Fruit fly (Drosophila melanogaster) whole organism, pupa: ENCODE results near the gene Grip.

Experiments used
- CG10348 ChIP-seq: fragments of 200-800 bp; sonication (Bioruptor generic); IDR thresholded peaks from 2 replicates; pipeline ENCODE4 v1.3.6; 2022; ENCODE audit warnings: missing biosample characterization, missing genetic modification characterization
- CG12605 ChIP-seq: fragments of 200-800 bp; sonication (Bioruptor generic); IDR thresholded peaks from 2 replicates; pipeline ENCODE4 v1.3.6; 2022; ENCODE audit warnings: missing biosample characterization, missing genetic modification characterization
- CG13204 ChIP-seq: fragments of 200-800 bp; sonication (Bioruptor generic); optimal IDR thresholded peaks from 2 replicates; lab custom pipeline; 2018; ENCODE audit warnings: missing biosample characterization, mild to moderate bottlenecking, missing genetic modification characterization, moderate library complexity
- CG14655 ChIP-seq: fragments of 200-800 bp; sonication (Bioruptor generic); optimal IDR thresholded peaks from 3 replicates; lab custom pipeline; 2017; ENCODE audit warnings: mild to moderate bottlenecking, missing biosample characterization, missing genetic modification reagents, missing genetic modification characterization
- CG15710 ChIP-seq: fragments of 200-800 bp; sonication (Bioruptor generic); optimal IDR thresholded peaks from 2 replicates; lab custom pipeline; 2018; ENCODE audit warnings: missing biosample characterization, mild to moderate bottlenecking, missing genetic modification characterization, moderate library complexity
- CG17806 ChIP-seq: fragments of 200-800 bp; sonication (Bioruptor generic); optimal IDR thresholded peaks from 2 replicates; lab custom pipeline; 2018; ENCODE audit warnings: missing biosample characterization, mild to moderate bottlenecking, missing genetic modification characterization, moderate library complexity
- CG32121 ChIP-seq: fragments of 200-800 bp; sonication (Bioruptor generic); IDR thresholded peaks from 2 replicates; pipeline ENCODE4 v1.3.6; 2022; ENCODE audit warnings: missing biosample characterization, missing genetic modification characterization
- CG34367 ChIP-seq: fragments of 200-800 bp; sonication (Bioruptor generic); optimal IDR thresholded peaks from 2 replicates; lab custom pipeline; 2018; ENCODE audit warnings: missing biosample characterization, mild to moderate bottlenecking, missing genetic modification characterization
- CG4496 ChIP-seq: fragments of 200-800 bp; sonication (Bioruptor generic); IDR thresholded peaks from 3 replicates; pipeline ENCODE4 v1.3.6; 2022; ENCODE audit warnings: missing biosample characterization, missing genetic modification characterization
- CG8159 ChIP-seq: fragments of 200-800 bp; sonication (Bioruptor generic); optimal IDR thresholded peaks from 3 replicates; lab custom pipeline; 2018; ENCODE audit warnings: missing biosample characterization, mild to moderate bottlenecking, missing genetic modification characterization, moderate library complexity
- CG8301 ChIP-seq: fragments of 200-800 bp; sonication (Bioruptor generic); optimal IDR thresholded peaks from 2 replicates; lab custom pipeline; 2018; ENCODE audit warnings: missing biosample characterization, mild to moderate bottlenecking, missing genetic modification characterization
- CG9948 ChIP-seq: fragments of 200-800 bp; sonication (Bioruptor generic); optimal IDR thresholded peaks from 2 replicates; lab custom pipeline; 2018; ENCODE audit warnings: missing biosample characterization, mild to moderate bottlenecking, missing genetic modification characterization, moderate library complexity
- D1 ChIP-seq: fragments of 200-800 bp; sonication (Bioruptor generic); optimal IDR thresholded peaks from 2 replicates; lab custom pipeline; 2018; ENCODE audit warnings: missing biosample characterization, mild to moderate bottlenecking, missing genetic modification characterization, moderate library complexity
- EcR ChIP-seq: fragments of 200-800 bp; sonication (Bioruptor generic); optimal IDR thresholded peaks from 3 replicates; lab custom pipeline; 2019; ENCODE audit warnings: missing biosample characterization, missing genetic modification characterization, mild to moderate bottlenecking, moderate library complexity, missing genetic modification reagents
- Ets98B ChIP-seq: fragments of 200-800 bp; sonication (Bioruptor generic); IDR thresholded peaks from 2 replicates; pipeline ENCODE4 v1.3.6; 2022; ENCODE audit warnings: missing biosample characterization, missing genetic modification characterization
- Pif1A ChIP-seq: fragments of 200-800 bp; sonication (Bioruptor generic); optimal IDR thresholded peaks from 3 replicates; lab custom pipeline; 2016; ENCODE audit warnings: missing biosample characterization, missing genetic modification characterization
- Pif1B ChIP-seq: fragments of 200-800 bp; sonication (Bioruptor generic); optimal IDR thresholded peaks from 3 replicates; lab custom pipeline; 2016; ENCODE audit warnings: missing biosample characterization, missing genetic modification characterization
- Snoo ChIP-seq: fragments of 200-800 bp; sonication (Bioruptor generic); optimal IDR thresholded peaks from 3 replicates; lab custom pipeline; 2017; ENCODE audit warnings: missing biosample characterization, mild to moderate bottlenecking, missing genetic modification characterization, inconsistent platforms
- fd96Ca ChIP-seq: fragments of 200-800 bp; sonication (Bioruptor generic); IDR thresholded peaks from 3 replicates; pipeline ENCODE4 v1.3.6; 2022; ENCODE audit warnings: missing biosample characterization, missing genetic modification characterization
- gl ChIP-seq: fragments of 200-800 bp; sonication (Bioruptor generic); optimal IDR thresholded peaks from 2 replicates; lab custom pipeline; 2018; ENCODE audit warnings: missing biosample characterization, mild to moderate bottlenecking, missing genetic modification characterization
- rn ChIP-seq: fragments of 200-800 bp; sonication (Bioruptor generic); IDR thresholded peaks from 2 replicates; pipeline ENCODE4 v1.3.6; 2022; ENCODE audit warnings: missing biosample characterization, missing genetic modification characterization

The Grip gene

DNA sequence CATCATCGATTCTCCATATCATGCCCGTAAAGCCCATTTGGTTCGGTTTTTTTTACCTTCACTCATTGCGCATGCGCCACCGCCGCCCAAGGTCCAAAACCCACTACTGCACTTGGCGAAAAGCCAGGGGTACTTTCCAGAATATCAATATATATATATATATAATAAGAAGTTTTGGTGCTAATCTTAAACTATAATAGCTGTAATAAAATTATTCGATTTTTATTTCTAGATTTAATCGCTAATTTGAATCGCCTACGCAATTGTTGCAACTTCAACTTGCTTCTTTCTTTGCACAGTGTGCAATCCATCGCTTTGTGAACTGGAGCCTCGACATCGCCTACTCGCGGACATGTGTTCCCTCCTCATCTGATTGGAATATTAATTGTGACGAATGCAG lies 37.8 kb downstream of the Grip start:
- no peak for TF ChIP-seq CG32121 (GFP tag; lab: Robert Waterston, UW)
- TF ChIP-seq fd96Ca (GFP tag; lab: Robert Waterston, UW), result 0 out of 3 replicates have a peak, but pooled peaks have one; percentile 11
- TF ChIP-seq Pif1B (GFP tag; lab: Kevin White, UChicago), result no peak
- TF ChIP-seq CG4496 (GFP tag; lab: Robert Waterston, UW), result no peak
- peak; percentile 33 for TF ChIP-seq CG34367 (tag; lab: Kevin White, UChicago)
- TF ChIP-seq CG15710 (tag; lab: Kevin White, UChicago), result peak; percentile 66
- peak; percentile 47 for TF ChIP-seq CG9948 (tag; lab: Kevin White, UChicago)
- TF ChIP-seq rn, result no peak
- TF ChIP-seq CG8159 (tag; lab: Kevin White, UChicago), result peak; percentile 70
- no peak for TF ChIP-seq Ets98B
- TF ChIP-seq CG8301 (tag; lab: Kevin White, UChicago), result peak; percentile 11
- TF ChIP-seq D1 (tag; lab: Kevin White, UChicago), result no peak
- TF ChIP-seq CG13204 (GFP tag; lab: Kevin White, UChicago), result peak; percentile 13
- TF ChIP-seq gl, result no peak
- TF ChIP-seq CG14655 (GFP tag; lab: Kevin White, UChicago), result peak; percentile 54
- TF ChIP-seq CG17806 (tag; lab: Kevin White, UChicago), result peak; percentile 63
- TF ChIP-seq Snoo (tag; lab: Kevin White, UChicago), result peak; percentile 22
- TF ChIP-seq Pif1A (GFP tag; lab: Kevin White, UChicago), result peak; percentile 7

DNA sequence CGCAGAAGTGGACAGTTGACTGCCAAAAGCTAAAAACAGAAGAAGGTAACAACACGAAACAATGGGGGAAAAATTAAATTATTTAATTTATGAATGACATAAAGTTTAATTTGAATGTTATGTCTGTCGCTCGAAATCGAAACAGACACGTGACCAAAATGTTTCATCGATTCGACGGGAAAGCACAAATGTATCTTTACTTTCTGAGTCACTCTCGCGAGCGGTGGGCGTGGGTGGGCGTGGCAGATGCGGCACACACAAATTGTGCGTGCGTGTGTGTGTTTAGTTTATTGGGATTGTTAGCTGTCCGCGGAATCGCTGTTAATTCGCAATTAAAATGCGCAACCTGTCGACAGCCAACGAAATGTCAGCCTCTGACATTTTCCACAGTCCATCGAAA lies 41.4 kb downstream of the Grip start:
- no peak for TF ChIP-seq CG15710 (tag; lab: Kevin White, UChicago)
- TF ChIP-seq Pif1A (GFP tag; lab: Kevin White, UChicago), result no peak
- TF ChIP-seq CG12605 (GFP tag; lab: Robert Waterston, UW), result no peak
- TF ChIP-seq gl, result no peak
- TF ChIP-seq Pif1B (GFP tag; lab: Kevin White, UChicago), result no peak
- TF ChIP-seq rn, result no peak
- no peak for TF ChIP-seq CG34367 (tag; lab: Kevin White, UChicago)
- no peak for TF ChIP-seq Snoo (tag; lab: Kevin White, UChicago)
- no peak for TF ChIP-seq D1 (tag; lab: Kevin White, UChicago)
- TF ChIP-seq EcR (GFP tag; lab: Kevin White, UChicago), result no peak
- TF ChIP-seq CG8301 (tag; lab: Kevin White, UChicago), result no peak
- no peak for TF ChIP-seq CG10348 (GFP tag; lab: Robert Waterston, UW)
- TF ChIP-seq Ets98B, result no peak

DNA sequence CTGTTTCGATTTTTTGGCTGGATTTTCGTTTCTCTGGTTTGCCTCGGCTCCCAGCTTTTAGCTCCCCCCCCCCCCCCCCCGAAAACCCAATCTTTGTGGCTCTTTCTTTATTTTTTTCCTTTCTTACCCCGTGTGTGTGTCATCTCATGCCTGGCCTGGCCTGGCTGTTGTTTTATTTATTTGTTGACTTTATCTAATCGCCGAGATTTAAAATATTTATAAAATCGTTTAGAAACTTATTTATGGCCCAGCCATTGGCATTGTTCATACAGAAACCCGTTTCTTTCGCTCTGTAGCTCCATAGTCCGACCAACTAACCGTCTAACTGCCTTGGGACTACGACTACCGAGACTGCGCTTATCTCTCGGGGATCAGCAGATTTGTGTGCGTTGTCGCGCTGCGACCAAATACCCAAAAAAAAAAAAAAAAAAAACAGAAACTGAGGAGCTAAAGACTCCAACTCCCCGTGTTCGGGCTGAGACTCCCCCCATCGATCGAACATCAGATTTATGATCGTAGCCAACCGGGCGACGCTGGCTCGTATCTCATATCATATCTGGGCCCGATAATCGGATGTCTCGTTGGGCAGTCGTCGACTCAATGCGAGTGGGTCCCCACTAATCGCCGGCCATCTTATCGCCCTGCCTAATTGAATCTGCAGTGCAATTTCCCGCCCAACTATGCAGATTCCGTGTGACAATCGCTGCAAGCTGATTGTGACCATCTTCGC lies 44.6 kb downstream of the Grip start:
- TF ChIP-seq Pif1A (GFP tag; lab: Kevin White, UChicago) (no peak), CG12605 (GFP tag; lab: Robert Waterston, UW) (no peak), Ets98B (no peak), CG10348 (GFP tag; lab: Robert Waterston, UW) (no peak), CG9948 (tag; lab: Kevin White, UChicago) (no peak), CG13204 (GFP tag; lab: Kevin White, UChicago) (no peak)

DNA sequence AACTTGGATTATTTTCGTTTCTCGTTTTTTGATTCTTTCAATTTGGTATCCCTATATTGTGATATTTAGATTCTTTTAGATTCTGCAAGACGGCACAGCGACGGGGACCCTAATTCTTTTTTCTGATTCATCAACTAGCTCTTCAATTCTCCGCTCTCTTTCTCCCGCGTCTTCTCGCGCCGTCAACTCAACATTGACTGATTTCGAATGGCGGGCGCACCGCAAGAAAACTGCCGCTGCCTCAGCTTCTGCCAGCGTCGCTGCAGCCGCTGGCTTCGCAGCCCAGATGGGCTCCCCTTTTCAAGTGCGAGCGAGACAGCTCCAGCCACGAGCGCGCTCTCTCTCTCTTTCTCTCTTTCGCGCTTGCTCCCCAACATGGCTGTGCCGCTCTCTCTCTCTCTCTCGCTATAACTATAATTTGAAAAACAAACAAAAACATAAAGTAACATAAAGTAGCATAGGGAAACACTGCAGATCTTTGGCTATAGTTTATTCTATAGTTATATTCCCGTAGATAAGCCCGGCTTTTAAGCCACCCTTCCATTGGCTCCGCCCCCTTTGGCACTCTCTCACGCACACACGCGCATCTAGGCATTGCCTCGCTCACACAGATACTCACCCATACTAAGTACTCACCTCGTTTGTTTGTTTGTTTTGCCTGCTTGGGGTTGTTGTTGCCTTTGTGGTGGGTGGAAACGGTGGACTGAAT lies 47.1 kb downstream of the Grip start, which contains the start of gene mab-21:
Gene mab-21, minus strand, starts transcription at position 206 of the 709 bp plus-strand sequence.
- TF ChIP-seq Ets98B, result peak; percentile 20; the same call in 1 of the 2 replicates
- no peak for TF ChIP-seq Pif1B (GFP tag; lab: Kevin White, UChicago)
- TF ChIP-seq EcR (GFP tag; lab: Kevin White, UChicago), result no peak
- TF ChIP-seq CG8159 (tag; lab: Kevin White, UChicago), result no peak
- TF ChIP-seq CG4496 (GFP tag; lab: Robert Waterston, UW), result 0 out of 3 replicates have a peak, but pooled peaks have one; percentile 11

DNA sequence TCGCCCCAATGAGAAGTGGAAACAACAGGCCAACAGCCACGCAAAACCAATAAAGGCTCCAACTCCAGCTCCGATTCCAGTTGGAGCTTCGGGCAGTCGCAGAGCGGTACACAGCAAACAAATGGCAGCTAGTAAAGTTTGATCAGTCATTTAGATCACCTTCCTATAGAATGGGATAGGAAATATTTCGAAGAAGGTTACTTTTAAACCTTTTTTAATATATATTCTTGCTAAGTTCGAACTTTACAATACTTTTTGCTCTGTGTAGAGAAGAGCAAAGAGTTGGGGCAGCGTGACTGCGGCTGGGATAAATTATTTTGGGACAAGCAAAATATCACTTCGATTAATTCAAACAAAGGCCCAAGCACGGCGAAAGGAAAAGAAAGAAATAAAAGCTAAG lies 54.2 kb downstream of the Grip start:
- TF ChIP-seq Pif1A (GFP tag; lab: Kevin White, UChicago) (peak; percentile 84), fd96Ca (GFP tag; lab: Robert Waterston, UW) (peak; percentile 63; the same call in 1 of the 3 replicates), CG32121 (GFP tag; lab: Robert Waterston, UW) (no peak), CG34367 (tag; lab: Kevin White, UChicago) (peak; percentile 64), EcR (GFP tag; lab: Kevin White, UChicago) (peak; percentile 26), CG12605 (GFP tag; lab: Robert Waterston, UW) (0 out of 2 replicates have a peak, but pooled peaks have one; percentile 13), Ets98B (peak; percentile 63; the same call in 1 of the 2 replicates), CG17806 (tag; lab: Kevin White, UChicago) (peak; percentile 68), CG4496 (GFP tag; lab: Robert Waterston, UW) (peak; percentile 62; the same call in 2 of the 3 replicates), Pif1B (GFP tag; lab: Kevin White, UChicago) (peak; percentile 68), CG13204 (GFP tag; lab: Kevin White, UChicago) (peak; percentile 27), CG10348 (GFP tag; lab: Robert Waterston, UW) (no peak), D1 (tag; lab: Kevin White, UChicago) (no peak), CG8159 (tag; lab: Kevin White, UChicago) (peak; percentile 82), Snoo (tag; lab: Kevin White, UChicago) (peak; percentile 78), CG15710 (tag; lab: Kevin White, UChicago) (peak; percentile 78), CG14655 (GFP tag; lab: Kevin White, UChicago) (peak; percentile 66), CG9948 (tag; lab: Kevin White, UChicago) (peak; percentile 56), rn (no peak), gl (peak; percentile 47), CG8301 (tag; lab: Kevin White, UChicago) (peak; percentile 48)
